Worm (Caenorhabditis elegans): ENCODE data around the gene nhr-119.

nhr-119 gene

ce11 chrII:2747956-2748621 is 52.3 kb downstream of the nhr-119 start:
- TF ChIP-seq bed-1 (GFP tag; IDR thresholded peaks at IDR 0.05): no peak
- TF ChIP-seq nhr-179 (tag; optimal IDR thresholded peaks at IDR 0.05): no peak
- no peak for TF ChIP-seq ztf-6 (GFP tag; IDR thresholded peaks at IDR 0.05)
- TF ChIP-seq mcd-1 (GFP tag; IDR thresholded peaks at IDR 0.05): 0 out of 2 replicates have a peak, but pooled peaks have one; percentile 37
- peak; percentile 2 for TF ChIP-seq attf-5 (GFP tag; optimal IDR thresholded peaks at IDR 0.05)
- peak; percentile 23 for TF ChIP-seq K12H6.12 (tag; optimal IDR thresholded peaks at IDR 0.05)
- no peak for TF ChIP-seq Y79H2A.3 (GFP tag; conservative IDR thresholded peaks at IDR 0.05)
- peak; percentile 57 for TF ChIP-seq snpc-4 (GFP tag; optimal IDR thresholded peaks at IDR 0.05)
- peak in 3 of 4 experiments; percentile 40 to 66 (median 52) for TF ChIP-seq snpc-4 (tag; optimal IDR thresholded peaks at IDR 0.05)
- TF ChIP-seq hmg-1.2 (GFP tag; IDR thresholded peaks at IDR 0.05): peak; percentile 57; the same call in 1 of the 2 replicates
- peak; percentile 46; the same call in 1 of the 2 replicates for TF ChIP-seq zfh-2 (GFP tag; conservative IDR thresholded peaks at IDR 0.05)
